Fruit fly (Drosophila melanogaster) whole organism: Measurements from ENCODE around the gene pyd.

Source experiments
- CG8478 ChIP-seq: fragments of >200 bp; optimal IDR thresholded peaks from 2 replicates; lab custom pipeline; 2018; ENCODE audit warnings: inconsistent platforms
- Dll ChIP-seq: fragments of >200 bp; optimal IDR thresholded peaks from 2 replicates; lab custom pipeline; 2017
- pan ChIP-seq: fragments of >200 bp; optimal IDR thresholded peaks from 2 replicates; lab custom pipeline; 2017
- psq ChIP-seq: fragments of >200 bp; optimal IDR thresholded peaks from 2 replicates; lab custom pipeline; 2017
- usp ChIP-seq: fragments of >200 bp; optimal IDR thresholded peaks from 2 replicates; lab custom pipeline; 2017; ENCODE audit warnings: missing biosample characterization, missing genetic modification characterization, mixed read lengths

- TF ChIP-seq usp (no peak), psq (lab: Kevin White, UChicago) (no peak), pan (lab: Kevin White, UChicago) (no peak), CG8478 (lab: Kevin White, UChicago) (no peak), Dll (lab: Kevin White, UChicago) (no peak)
Observed at dm6 chr3R:8948855-8949254, 17.2 kb upstream of the pyd start.
